Fruit fly (Drosophila melanogaster): ENCODE data around the gene CG4553.

CG4553 gene

dm6 chr3R:25482463-25483173 lies 5.9 kb upstream of the CG4553 start, which contains the start of the genes XNP, CG42488 and CG5116 (continued):
- TF ChIP-seq Med (GFP tag) = peak; percentile 91
- 0 out of 2 replicates have a peak, but pooled peaks have one; percentile 46 for TF ChIP-seq ssp (GFP tag; IDR thresholded peaks at IDR 0.05)
- TF ChIP-seq CG7786 (GFP tag; optimal IDR thresholded peaks at IDR 0.05) = peak; percentile 29
- TF ChIP-seq D19B (GFP tag; optimal IDR thresholded peaks at IDR 0.05) = no peak
- peak; percentile 68 for TF ChIP-seq CG32532 (GFP tag; IDR thresholded peaks at IDR 0.05)
- TF ChIP-seq Hr78 (GFP tag; optimal IDR thresholded peaks at IDR 0.05) = no peak
- peak; percentile 79 for TF ChIP-seq Dref (GFP tag; IDR thresholded peaks at IDR 0.05)
- TF ChIP-seq Hmr (GFP tag; optimal IDR thresholded peaks at IDR 0.05) = no peak
- peak; percentile 37 for TF ChIP-seq Chrac-16 (GFP tag; optimal IDR thresholded peaks at IDR 0.05)
- TF ChIP-seq CG33213 (GFP tag; optimal IDR thresholded peaks at IDR 0.05) = peak; percentile 34
- peak; percentile 27; the same call in 1 of the 2 replicates for TF ChIP-seq HLH3B (GFP tag; IDR thresholded peaks at IDR 0.05)
- peak; percentile 75 for TF ChIP-seq HmgZ (tag; optimal IDR thresholded peaks at IDR 0.05)
- TF ChIP-seq scrt (GFP tag; optimal IDR thresholded peaks at IDR 0.05) = peak; percentile 43
- peak; percentile 79 to 97 for TF ChIP-seq crp (GFP tag; optimal IDR thresholded peaks at IDR 0.05)
- TF ChIP-seq Rfx (GFP tag; IDR thresholded peaks at IDR 0.05) = peak; percentile 72
- TF ChIP-seq phol (tag; optimal IDR thresholded peaks at IDR 0.05) = peak; percentile 74
- peak; percentile 99 for TF ChIP-seq CG2129 (GFP tag; IDR thresholded peaks at IDR 0.05; ENCODE audit: partially characterized antibody)
- TF ChIP-seq gfzf (GFP tag; optimal IDR thresholded peaks at IDR 0.05) = no peak
- no peak for TF ChIP-seq Optix (GFP tag; IDR thresholded peaks at IDR 0.05)
- peak; percentile 31 for TF ChIP-seq Fer2 (tag; optimal IDR thresholded peaks at IDR 0.05)
- TF ChIP-seq pum (GFP tag; optimal IDR thresholded peaks at IDR 0.05) = peak; percentile 24
- peak; percentile 66 for TF ChIP-seq ems (GFP tag; optimal IDR thresholded peaks at IDR 0.05)
- 0 out of 3 replicates have a peak, but pooled peaks have one; percentile 38 for TF ChIP-seq zfh1 (GFP tag; IDR thresholded peaks at IDR 0.05)
- peak; percentile 87 for TF ChIP-seq CG17186 (GFP tag; optimal IDR thresholded peaks at IDR 0.05)
- TF ChIP-seq twi (tag; optimal IDR thresholded peaks at IDR 0.05) = peak; percentile 44
- peak; percentile 82 for TF ChIP-seq nmo (GFP tag; optimal IDR thresholded peaks at IDR 0.05)
- TF ChIP-seq Dip3 (GFP tag; optimal IDR thresholded peaks at IDR 0.05) = peak; percentile 31
- no peak for TF ChIP-seq CG2202 (tag; optimal IDR thresholded peaks at IDR 0.05)
- peak; percentile 68 for TF ChIP-seq CG3281 (GFP tag; optimal IDR thresholded peaks at IDR 0.05)
- 0 out of 2 replicates have a peak, but pooled peaks have one; percentile 16 for TF ChIP-seq esg (GFP tag; conservative IDR thresholded peaks at IDR 0.05)
- TF ChIP-seq emc (GFP tag; optimal IDR thresholded peaks at IDR 0.05) = no peak
- no peak for TF ChIP-seq gce (GFP tag; IDR thresholded peaks at IDR 0.05)
- peak; percentile 30 for TF ChIP-seq CG12942 (GFP tag; optimal IDR thresholded peaks at IDR 0.05)
- peak; percentile 37 for TF ChIP-seq bcd (GFP tag; optimal IDR thresholded peaks at IDR 0.05)
- TF ChIP-seq CG17361 (GFP tag; IDR thresholded peaks at IDR 0.05) = no peak
- peak in 1 of 3 experiments; percentile 54 for TF ChIP-seq lola (GFP tag; optimal IDR thresholded peaks at IDR 0.05)
- TF ChIP-seq CG2875 (GFP tag; optimal IDR thresholded peaks at IDR 0.05) = no peak
- TF ChIP-seq HmgD (GFP tag; optimal IDR thresholded peaks at IDR 0.05) = peak; percentile 3
- peak; percentile 40 for TF ChIP-seq chn (GFP tag; optimal IDR thresholded peaks at IDR 0.05)
- TF ChIP-seq Oaz (GFP tag; IDR thresholded peaks at IDR 0.05) = no peak
- TF ChIP-seq CG16813 (GFP tag; IDR thresholded peaks at IDR 0.05; ENCODE audit: partially characterized antibody) = peak; percentile 99
- TF ChIP-seq Atf3 (GFP tag; optimal IDR thresholded peaks at IDR 0.05) = no peak
- peak; percentile 67 for TF ChIP-seq CG6272 (GFP tag; IDR thresholded peaks at IDR 0.05)
- TF ChIP-seq CG9727 (GFP tag; optimal IDR thresholded peaks at IDR 0.05) = peak; percentile 57
- TF ChIP-seq CG9437 (GFP tag; optimal IDR thresholded peaks at IDR 0.05) = peak; percentile 57
- TF ChIP-seq Lpt (GFP tag; optimal IDR thresholded peaks at IDR 0.05) = no peak
- TF ChIP-seq Xbp1 (GFP tag; optimal IDR thresholded peaks at IDR 0.05) = peak; percentile 66
- no peak for TF ChIP-seq eve (GFP tag; optimal IDR thresholded peaks at IDR 0.05)
- peak; percentile 32 for TF ChIP-seq Dek (tag; optimal IDR thresholded peaks at IDR 0.05)

All from whole organism, embryonic.